Fruit fly (Drosophila melanogaster): ENCODE measurements around the gene to.
A peak's percentile ranks its signal among the peaks of the same experiment; 100 is the strongest.

Gene to

dm6 chr3R:25281165-25281564, 41.2 kb downstream of the to start, which contains the start of gene CG11892 (continued):
- peak; percentile 44 for TF ChIP-seq CG2120 (GFP tag; optimal IDR thresholded peaks at IDR 0.05)
- peak; percentile 19 for TF ChIP-seq fd64A (GFP tag; optimal IDR thresholded peaks at IDR 0.05)
- TF ChIP-seq CG7745 (tag; optimal IDR thresholded peaks at IDR 0.05): no peak
- peak; percentile 76 for TF ChIP-seq CG13296 (GFP tag; optimal IDR thresholded peaks at IDR 0.05)
- peak; percentile 39 for TF ChIP-seq CG4707 (GFP tag; optimal IDR thresholded peaks at IDR 0.05)
- TF ChIP-seq B-H2 (GFP tag; optimal IDR thresholded peaks at IDR 0.05): peak; percentile 19
- no peak for TF ChIP-seq MESR4 (GFP tag; optimal IDR thresholded peaks at IDR 0.05)
- TF ChIP-seq dm (GFP tag; optimal IDR thresholded peaks at IDR 0.05): no peak
- no peak for TF ChIP-seq CG10654 (GFP tag; optimal IDR thresholded peaks at IDR 0.05)
- TF ChIP-seq NfI (GFP tag; optimal IDR thresholded peaks at IDR 0.05): peak; percentile 41
- TF ChIP-seq CG8388 (GFP tag; optimal IDR thresholded peaks at IDR 0.05): no peak
- TF ChIP-seq CG9817 (tag; optimal IDR thresholded peaks at IDR 0.05): peak; percentile 52
- peak; percentile 66 for TF ChIP-seq CG3281 (GFP tag; optimal IDR thresholded peaks at IDR 0.05)
- peak; percentile 21; the same call in 1 of the 2 replicates for TF ChIP-seq Atf6 (GFP tag; IDR thresholded peaks at IDR 0.05)
- peak; percentile 26 for TF ChIP-seq CG10209 (GFP tag; optimal IDR thresholded peaks at IDR 0.05)
- TF ChIP-seq salm (tag; optimal IDR thresholded peaks at IDR 0.05): peak; percentile 16
- TF ChIP-seq CG12104 (GFP tag; optimal IDR thresholded peaks at IDR 0.05): peak; percentile 38
- no peak for TF ChIP-seq slbo (GFP tag; IDR thresholded peaks at IDR 0.05)
- TF ChIP-seq CG2678 (tag; optimal IDR thresholded peaks at IDR 0.05): peak; percentile 65
- TF ChIP-seq HmgD (GFP tag; optimal IDR thresholded peaks at IDR 0.05): no peak
- TF ChIP-seq CG17568 (GFP tag; optimal IDR thresholded peaks at IDR 0.05): peak; percentile 49
- peak; percentile 58 for TF ChIP-seq caup (GFP tag; optimal IDR thresholded peaks at IDR 0.05; ENCODE audit: severe bottlenecking)
- TF ChIP-seq CG4328 (GFP tag; optimal IDR thresholded peaks at IDR 0.05): peak; percentile 4
- no peak for TF ChIP-seq CG9215 (GFP tag; IDR thresholded peaks at IDR 0.05)
- TF ChIP-seq Hand (GFP tag; optimal IDR thresholded peaks at IDR 0.05): peak; percentile 12
- no peak for TF ChIP-seq CG32767 (GFP tag; IDR thresholded peaks at IDR 0.05)
- peak; percentile 87 for TF ChIP-seq CG12769 (tag; optimal IDR thresholded peaks at IDR 0.05)
- TF ChIP-seq CG15514 (GFP tag; optimal IDR thresholded peaks at IDR 0.05): peak; percentile 53
- peak; percentile 31 for TF ChIP-seq CG15011 (GFP tag; optimal IDR thresholded peaks at IDR 0.05)
- peak; percentile 88 for TF ChIP-seq Ets65A (GFP tag)
- TF ChIP-seq her (GFP tag; optimal IDR thresholded peaks at IDR 0.05): peak; percentile 6
- peak; percentile 28 for TF ChIP-seq fd3F (GFP tag; optimal IDR thresholded peaks at IDR 0.05)
- no peak for TF ChIP-seq Opbp (GFP tag; IDR thresholded peaks at IDR 0.05; ENCODE audit: partially characterized antibody)
- TF ChIP-seq CG34376 (GFP tag; optimal IDR thresholded peaks at IDR 0.05): peak; percentile 17
- TF ChIP-seq CG11695 (GFP tag; IDR thresholded peaks at IDR 0.05): 0 out of 3 replicates have a peak, but pooled peaks have one; percentile 20
- TF ChIP-seq CG6254 (GFP tag; optimal IDR thresholded peaks at IDR 0.05): no peak
- peak; percentile 6 for TF ChIP-seq CG8359 (GFP tag; optimal IDR thresholded peaks at IDR 0.05; ENCODE audit: borderline replicate concordance)
- TF ChIP-seq Fer1 (GFP tag; optimal IDR thresholded peaks at IDR 0.05): peak; percentile 74
- TF ChIP-seq ara (GFP tag; IDR thresholded peaks at IDR 0.05): 0 out of 2 replicates have a peak, but pooled peaks have one; percentile 43
- TF ChIP-seq CG14050 (GFP tag; IDR thresholded peaks at IDR 0.05): 0 out of 3 replicates have a peak, but pooled peaks have one; percentile 13
- TF ChIP-seq CG13424 (tag; optimal IDR thresholded peaks at IDR 0.05): peak; percentile 52
- peak; percentile 82 for TF ChIP-seq ATbp (GFP tag; optimal IDR thresholded peaks at IDR 0.05)
- TF ChIP-seq hth (optimal IDR thresholded peaks at IDR 0.05): no peak
- TF ChIP-seq cwo (GFP tag; optimal IDR thresholded peaks at IDR 0.05): peak; percentile 54
- peak; percentile 42 for TF ChIP-seq Asciz (GFP tag; optimal IDR thresholded peaks at IDR 0.05)
- TF ChIP-seq CG6765 (GFP tag; optimal IDR thresholded peaks at IDR 0.05): peak; percentile 30
- 0 out of 3 replicates have a peak, but pooled peaks have one; percentile 32 for TF ChIP-seq C15 (GFP tag; IDR thresholded peaks at IDR 0.05)
- TF ChIP-seq CG7987 (GFP tag; optimal IDR thresholded peaks at IDR 0.05): peak; percentile 80
- no peak for TF ChIP-seq prd (optimal IDR thresholded peaks at IDR 0.05)
- no peak for TF ChIP-seq prd (GFP tag; IDR thresholded peaks at IDR 0.05)

Data from whole organism, embryonic.